Fruit fly (Drosophila melanogaster): ENCODE data around the gene Cox10.

The Cox10 gene

dm6 chr2L:10381890-10382450, 50.7 kb downstream of the Cox10 start, which contains the start of gene CG5096 (continued):
- no peak for TF ChIP-seq Hr78 (GFP tag; optimal IDR thresholded peaks at IDR 0.05)
- peak; percentile 71 for TF ChIP-seq CG13123 (GFP tag; optimal IDR thresholded peaks at IDR 0.05)
- TF ChIP-seq Atf3 (GFP tag; optimal IDR thresholded peaks at IDR 0.05), result peak; percentile 37
- peak; percentile 82; the same call in 1 of the 2 replicates for TF ChIP-seq CG3847 (GFP tag; IDR thresholded peaks at IDR 0.05)
- TF ChIP-seq Sry-δ (GFP tag; optimal IDR thresholded peaks at IDR 0.05), result peak; percentile 38
- TF ChIP-seq Fer3 (tag; optimal IDR thresholded peaks at IDR 0.05), result peak; percentile 96
- TF ChIP-seq CkIIα-i1 (GFP tag; IDR thresholded peaks at IDR 0.05), result no peak
- peak; percentile 85 for TF ChIP-seq B-H1 (GFP tag; IDR thresholded peaks at IDR 0.05)
- TF ChIP-seq CG1792 (GFP tag; optimal IDR thresholded peaks at IDR 0.05), result peak; percentile 78
- TF ChIP-seq gsb (GFP tag; IDR thresholded peaks at IDR 0.05), result peak; percentile 84
- peak; percentile 66 for TF ChIP-seq zen (tag; optimal IDR thresholded peaks at IDR 0.05)
- TF ChIP-seq Atf6 (GFP tag; IDR thresholded peaks at IDR 0.05), result peak; percentile 95
- no peak for TF ChIP-seq bbx (GFP tag; IDR thresholded peaks at IDR 0.05; ENCODE audit: partially characterized antibody)
- peak; percentile 78 for TF ChIP-seq Xbp1 (GFP tag; optimal IDR thresholded peaks at IDR 0.05)
- TF ChIP-seq CG12104 (GFP tag; optimal IDR thresholded peaks at IDR 0.05), result peak; percentile 66
- TF ChIP-seq CG1603 (tag; optimal IDR thresholded peaks at IDR 0.05), result peak; percentile 84
- TF ChIP-seq maf-S (GFP tag; optimal IDR thresholded peaks at IDR 0.05), result peak; percentile 67
- TF ChIP-seq Dll (GFP tag; IDR thresholded peaks at IDR 0.05; ENCODE audit: partially characterized antibody), result no peak
- TF ChIP-seq CG2889 (GFP tag; IDR thresholded peaks at IDR 0.05), result peak; percentile 93
- TF ChIP-seq Nf-YC (tag; optimal IDR thresholded peaks at IDR 0.05), result peak; percentile 69
- peak; percentile 82 for TF ChIP-seq CG32767 (GFP tag; IDR thresholded peaks at IDR 0.05)
- peak; percentile 97 for TF ChIP-seq CG18599 (GFP tag; optimal IDR thresholded peaks at IDR 0.05)
- TF ChIP-seq CG4820 (GFP tag; optimal IDR thresholded peaks at IDR 0.05), result peak; percentile 67
- TF ChIP-seq dpn (GFP tag; optimal IDR thresholded peaks at IDR 0.05), result peak; percentile 80 to 82
- TF ChIP-seq p53 (GFP tag; optimal IDR thresholded peaks at IDR 0.05), result no peak
- peak; percentile 87 for TF ChIP-seq fd3F (GFP tag; optimal IDR thresholded peaks at IDR 0.05)
- TF ChIP-seq Trl (optimal IDR thresholded peaks at IDR 0.05), result no peak
- TF ChIP-seq Trl (GFP tag; optimal IDR thresholded peaks at IDR 0.05), result peak; percentile 74
- TF ChIP-seq HLH3B (GFP tag; IDR thresholded peaks at IDR 0.05), result peak; percentile 93; the same call in 1 of the 2 replicates
- peak; percentile 87 for TF ChIP-seq CG11456 (GFP tag; IDR thresholded peaks at IDR 0.05)
- TF ChIP-seq CG14667 (GFP tag; IDR thresholded peaks at IDR 0.05), result no peak; the same call in 1 of the 2 replicates
- peak; percentile 49 for TF ChIP-seq CG8359 (GFP tag; optimal IDR thresholded peaks at IDR 0.05; ENCODE audit: borderline replicate concordance)
- peak; percentile 18 for TF ChIP-seq shn (GFP tag; optimal IDR thresholded peaks at IDR 0.05)
- peak; percentile 43 for TF ChIP-seq CG8944 (GFP tag; optimal IDR thresholded peaks at IDR 0.05)
- TF ChIP-seq gt (GFP tag; IDR thresholded peaks at IDR 0.05), result no peak
- no peak for TF ChIP-seq CG34224 (GFP tag; IDR thresholded peaks at IDR 0.05; ENCODE audit: partially characterized antibody)
- TF ChIP-seq CG31441 (GFP tag; IDR thresholded peaks at IDR 0.05), result peak; percentile 87
- TF ChIP-seq CG6765 (GFP tag; optimal IDR thresholded peaks at IDR 0.05), result peak; percentile 83
- TF ChIP-seq zfh2 (GFP tag; optimal IDR thresholded peaks at IDR 0.05), result peak; percentile 67
- peak; percentile 86 for TF ChIP-seq Oli (tag; optimal IDR thresholded peaks at IDR 0.05)
- TF ChIP-seq CG7839 (tag; optimal IDR thresholded peaks at IDR 0.05), result peak; percentile 94
- peak; percentile 29 for TF ChIP-seq Mes4 (GFP tag; optimal IDR thresholded peaks at IDR 0.05)
- peak; percentile 74 for TF ChIP-seq CG4424 (GFP tag; optimal IDR thresholded peaks at IDR 0.05)
- no peak for TF ChIP-seq oc (tag; optimal IDR thresholded peaks at IDR 0.05)
- peak; percentile 63; the same call in 1 of the 2 replicates for TF ChIP-seq dati (GFP tag; IDR thresholded peaks at IDR 0.05)
- no peak for TF ChIP-seq HLHmδ (GFP tag; optimal IDR thresholded peaks at IDR 0.05)
- no peak for TF ChIP-seq pb (GFP tag; optimal IDR thresholded peaks at IDR 0.05)
- peak; percentile 88 for TF ChIP-seq nmo (GFP tag; optimal IDR thresholded peaks at IDR 0.05)
- TF ChIP-seq CG33557 (GFP tag; optimal IDR thresholded peaks at IDR 0.05), result no peak
- peak; percentile 87 for TF ChIP-seq otp (GFP tag; IDR thresholded peaks at IDR 0.05)

Measured in whole organism, embryonic.